Worm (Caenorhabditis elegans): ENCODE measurements around the gene ndub-11.
A peak's percentile ranks its signal among the peaks of the same experiment; 100 is the strongest.

The ndub-11 gene

DNA sequence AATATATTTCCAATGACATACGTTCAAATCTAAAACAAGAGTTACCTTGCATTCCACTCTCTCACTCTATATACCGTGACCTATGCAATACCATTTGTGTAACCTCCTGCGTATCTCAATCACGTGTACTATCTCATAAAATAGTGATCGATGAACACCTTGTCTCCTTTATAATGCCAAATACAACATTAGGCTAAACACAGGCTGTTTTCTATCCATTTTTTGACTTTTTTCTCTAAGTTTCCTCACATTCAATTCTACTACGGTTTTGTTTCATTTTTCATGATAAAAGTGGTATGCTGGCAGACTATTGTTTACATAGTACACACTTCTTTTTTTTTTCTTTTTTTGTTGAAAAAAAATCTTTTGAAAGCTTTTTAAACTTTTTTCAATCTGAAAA lies 16.3 kb upstream of the ndub-11 start:
- no peak for TF ChIP-seq med-1 (GFP tag; optimal IDR thresholded peaks at IDR 0.05; ENCODE audit: insufficient read depth)
- no peak for TF ChIP-seq flt-1 (GFP tag; IDR thresholded peaks at IDR 0.05)
- no peak for TF ChIP-seq klf-2 (GFP tag; conservative IDR thresholded peaks at IDR 0.05)
- no peak for TF ChIP-seq cog-1 (tag; optimal IDR thresholded peaks at IDR 0.05)
- TF ChIP-seq ztf-29 (GFP tag; IDR thresholded peaks at IDR 0.05): no peak
- no peak for TF ChIP-seq tab-1 (GFP tag; IDR thresholded peaks at IDR 0.05)
- no peak for TF ChIP-seq ref-1 (GFP tag; conservative IDR thresholded peaks at IDR 0.05)
- no peak for TF ChIP-seq T22C8.4 (GFP tag; IDR thresholded peaks at IDR 0.05)

DNA sequence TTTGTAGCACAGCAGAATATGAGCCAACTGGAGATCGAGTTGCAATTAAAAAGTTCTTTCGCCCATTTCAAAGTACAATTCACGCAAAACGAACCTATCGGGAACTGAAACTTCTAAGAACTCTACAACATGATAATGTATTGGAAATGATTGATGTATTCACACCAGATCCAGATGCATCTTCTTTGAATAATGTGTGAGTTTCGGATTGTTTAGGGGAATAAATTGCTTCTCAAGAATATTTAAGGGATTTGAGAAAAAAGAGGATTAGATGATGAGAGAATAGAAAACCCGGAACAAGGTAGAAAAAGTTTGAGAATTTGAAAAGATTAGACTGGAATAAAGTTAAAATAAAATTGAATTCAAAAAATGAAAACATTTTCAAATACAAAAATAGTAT lies 14.3 kb upstream of the ndub-11 start:
- TF ChIP-seq tab-1 (GFP tag; IDR thresholded peaks at IDR 0.05): no peak
- no peak for TF ChIP-seq ztf-23 (GFP tag; IDR thresholded peaks at IDR 0.05)
- no peak for TF ChIP-seq cog-1 (tag; optimal IDR thresholded peaks at IDR 0.05)
- TF ChIP-seq ref-1 (GFP tag; conservative IDR thresholded peaks at IDR 0.05): no peak
- TF ChIP-seq ztf-29 (GFP tag; IDR thresholded peaks at IDR 0.05): no peak
- TF ChIP-seq T22C8.4 (GFP tag; IDR thresholded peaks at IDR 0.05): no peak
- no peak for TF ChIP-seq flt-1 (GFP tag; IDR thresholded peaks at IDR 0.05)

DNA sequence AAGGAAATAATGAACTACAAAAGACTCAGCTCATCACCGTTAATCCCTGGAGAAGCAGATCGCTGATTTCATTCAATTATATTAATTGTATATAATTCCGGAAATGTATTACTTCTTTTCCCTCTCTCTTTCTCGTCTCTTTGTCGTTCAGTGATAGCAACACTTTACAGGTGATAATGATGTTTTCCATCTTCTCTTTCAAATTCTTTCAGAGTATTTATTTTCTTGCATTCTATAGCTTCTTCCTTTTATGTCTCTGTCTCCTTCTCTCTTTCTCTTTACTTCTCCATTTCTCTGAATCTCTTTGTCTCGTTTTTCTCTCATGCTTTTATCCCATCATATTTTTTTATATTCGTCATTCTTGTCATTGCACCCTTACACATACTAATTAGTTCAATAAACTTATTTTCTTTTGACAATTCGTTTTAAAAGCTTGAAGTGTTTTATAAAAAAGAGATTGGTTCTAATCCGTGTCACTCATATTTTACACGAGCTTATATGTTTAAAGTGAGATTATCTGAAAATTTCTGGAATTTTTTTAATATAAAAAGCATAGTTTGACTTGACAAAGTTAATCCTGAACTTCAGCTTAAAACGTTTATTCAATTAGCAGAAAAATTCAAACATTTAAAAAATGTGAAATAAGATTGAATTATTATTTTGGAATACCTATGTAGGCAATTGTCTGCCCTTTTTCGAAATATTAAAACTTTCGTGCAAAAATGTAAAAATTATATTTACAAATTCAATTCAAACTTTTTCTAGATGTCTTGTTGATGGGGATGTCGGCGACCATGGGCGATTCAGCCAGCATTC lies 12.9 kb upstream of the ndub-11 start, which contains the start of gene pmk-2:
Gene pmk-2, plus strand, starts transcription at position 766 of the 816 bp plus-strand sequence.
- TF ChIP-seq med-1 (GFP tag; optimal IDR thresholded peaks at IDR 0.05; ENCODE audit: insufficient read depth) (no peak), ztf-29 (GFP tag; IDR thresholded peaks at IDR 0.05) (no peak), ztf-23 (GFP tag; IDR thresholded peaks at IDR 0.05) (no peak), cog-1 (tag; optimal IDR thresholded peaks at IDR 0.05) (no peak), T22C8.4 (GFP tag; IDR thresholded peaks at IDR 0.05) (no peak), klf-2 (GFP tag; conservative IDR thresholded peaks at IDR 0.05) (no peak), tab-1 (GFP tag; IDR thresholded peaks at IDR 0.05) (no peak), ref-1 (GFP tag; conservative IDR thresholded peaks at IDR 0.05) (no peak), flt-1 (GFP tag; IDR thresholded peaks at IDR 0.05) (no peak)

DNA sequence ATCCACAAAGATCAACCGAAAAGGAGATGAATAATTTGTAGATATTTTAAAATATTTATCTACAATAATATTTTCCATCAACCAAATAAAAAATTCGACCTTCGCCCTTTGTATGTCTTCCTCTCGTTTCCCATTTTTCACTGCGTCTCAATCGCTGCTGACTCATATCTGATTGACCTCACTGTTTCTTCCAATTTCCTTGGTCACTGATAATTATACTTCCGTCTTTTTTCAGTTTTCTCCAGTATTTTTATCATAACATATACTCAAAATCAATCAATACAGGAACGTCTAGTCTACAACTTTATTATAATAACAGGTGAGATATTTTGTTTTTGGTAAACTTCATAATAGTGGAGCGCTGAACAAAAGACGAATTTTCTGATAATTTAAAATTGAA lies 9.0 kb upstream of the ndub-11 start, which contains the start of gene pmk-3:
Gene pmk-3, plus strand, starts transcription at position 236 of the 400 bp plus-strand sequence.
- TF ChIP-seq cog-1 (tag; optimal IDR thresholded peaks at IDR 0.05): no peak
- no peak for TF ChIP-seq ztf-23 (GFP tag; IDR thresholded peaks at IDR 0.05)
- TF ChIP-seq flt-1 (GFP tag; IDR thresholded peaks at IDR 0.05): no peak
- no peak for TF ChIP-seq ztf-29 (GFP tag; IDR thresholded peaks at IDR 0.05)
- no peak for TF ChIP-seq ref-1 (GFP tag; conservative IDR thresholded peaks at IDR 0.05)
- no peak for TF ChIP-seq T22C8.4 (GFP tag; IDR thresholded peaks at IDR 0.05)
- TF ChIP-seq med-1 (GFP tag; optimal IDR thresholded peaks at IDR 0.05; ENCODE audit: insufficient read depth): no peak
- no peak for TF ChIP-seq tab-1 (GFP tag; IDR thresholded peaks at IDR 0.05)
- no peak for TF ChIP-seq klf-2 (GFP tag; conservative IDR thresholded peaks at IDR 0.05)

DNA sequence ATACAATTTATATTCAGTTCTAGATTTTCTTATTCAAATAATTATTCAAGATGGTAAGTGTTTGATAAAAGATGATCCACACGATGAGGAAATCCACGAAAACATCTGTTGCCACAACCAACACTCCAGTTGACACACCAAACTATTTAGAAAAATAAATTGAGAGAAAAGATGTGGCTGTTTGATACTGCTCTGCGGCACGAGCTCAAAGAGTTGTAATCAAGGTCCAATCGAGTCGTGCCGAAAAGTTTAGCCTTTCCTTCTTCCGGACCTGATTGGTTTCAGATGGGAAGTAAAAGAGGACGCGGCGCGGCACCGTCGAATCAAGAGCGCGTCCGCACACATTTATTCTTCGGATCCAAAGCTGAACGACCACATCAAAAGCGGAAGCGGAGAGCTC lies 6.5 kb upstream of the ndub-11 start:
- no peak for TF ChIP-seq T22C8.4 (GFP tag; IDR thresholded peaks at IDR 0.05)
- TF ChIP-seq ref-1 (GFP tag; conservative IDR thresholded peaks at IDR 0.05): no peak

DNA sequence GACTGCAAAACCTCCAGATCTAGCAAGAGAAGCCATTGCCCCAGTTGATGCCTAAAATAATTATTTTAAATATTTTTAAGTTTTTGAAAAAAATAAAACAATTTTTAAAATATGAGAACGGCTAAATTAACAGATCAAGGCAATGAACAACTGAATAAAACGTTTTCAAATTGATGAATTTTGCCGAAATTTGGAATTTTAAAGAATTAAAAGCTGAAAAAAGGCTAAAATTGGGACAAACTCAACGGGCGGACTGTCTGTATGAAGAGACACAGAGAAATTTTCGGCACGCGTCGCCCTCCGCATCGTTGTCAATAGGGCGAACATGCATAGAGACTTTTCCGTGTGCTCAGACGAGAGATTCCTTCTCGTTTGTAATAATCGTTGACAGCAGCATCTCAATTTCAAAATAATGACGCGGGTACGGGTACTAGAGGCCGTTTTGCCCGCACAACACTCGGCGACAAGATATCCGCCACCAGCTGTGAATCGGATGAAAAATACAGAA lies 6.0 kb upstream of the ndub-11 start, which contains the start of the genes isp-1 and islo-1:
Gene isp-1, minus strand, starts transcription at position 51 of the 508 bp plus-strand sequence.
Gene islo-1, plus strand, starts transcription at position 385 of the 508 bp plus-strand sequence.
- 0 out of 2 replicates have a peak, but pooled peaks have one; percentile 16 for TF ChIP-seq tab-1 (GFP tag; IDR thresholded peaks at IDR 0.05)
- TF ChIP-seq klf-2 (GFP tag; conservative IDR thresholded peaks at IDR 0.05): no peak
- TF ChIP-seq ref-1 (GFP tag; conservative IDR thresholded peaks at IDR 0.05): no peak
- TF ChIP-seq T22C8.4 (GFP tag; IDR thresholded peaks at IDR 0.05): no peak
- no peak for TF ChIP-seq ztf-29 (GFP tag; IDR thresholded peaks at IDR 0.05)
- 0 out of 2 replicates have a peak, but pooled peaks have one; percentile 31 for TF ChIP-seq ztf-23 (GFP tag; IDR thresholded peaks at IDR 0.05)
- TF ChIP-seq med-1 (GFP tag; optimal IDR thresholded peaks at IDR 0.05; ENCODE audit: insufficient read depth): no peak

DNA sequence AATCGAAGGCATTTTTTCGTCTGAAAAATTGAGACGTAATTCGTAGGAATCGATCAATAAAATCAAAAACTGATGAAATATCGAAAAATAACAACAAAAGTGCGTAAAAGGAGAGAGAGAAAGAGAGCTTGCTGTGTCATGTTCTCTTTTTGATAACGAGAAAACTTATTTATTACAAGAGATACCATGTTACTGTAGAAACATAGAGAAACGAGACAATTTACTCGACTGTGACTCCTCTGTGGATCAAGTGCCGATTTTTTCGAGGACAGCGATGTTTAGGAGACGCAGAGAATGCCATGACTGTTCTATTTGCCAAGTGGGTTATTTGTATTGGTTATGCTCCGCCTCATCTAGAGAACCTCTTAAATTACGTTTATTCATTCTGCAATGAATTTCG lies 3.5 kb upstream of the ndub-11 start, which contains the start of gene sph-1:
Gene sph-1, minus strand, starts transcription at position 23 of the 400 bp plus-strand sequence.
- TF ChIP-seq tab-1 (GFP tag; IDR thresholded peaks at IDR 0.05): no peak
- TF ChIP-seq ref-1 (GFP tag; conservative IDR thresholded peaks at IDR 0.05): no peak
- TF ChIP-seq klf-2 (GFP tag; conservative IDR thresholded peaks at IDR 0.05): no peak
- no peak for TF ChIP-seq ztf-23 (GFP tag; IDR thresholded peaks at IDR 0.05)
- TF ChIP-seq cog-1 (tag; optimal IDR thresholded peaks at IDR 0.05): no peak
- no peak for TF ChIP-seq ztf-29 (GFP tag; IDR thresholded peaks at IDR 0.05)
- no peak for TF ChIP-seq T22C8.4 (GFP tag; IDR thresholded peaks at IDR 0.05)
- no peak for TF ChIP-seq flt-1 (GFP tag; IDR thresholded peaks at IDR 0.05)
- TF ChIP-seq med-1 (GFP tag; optimal IDR thresholded peaks at IDR 0.05; ENCODE audit: insufficient read depth): no peak

DNA sequence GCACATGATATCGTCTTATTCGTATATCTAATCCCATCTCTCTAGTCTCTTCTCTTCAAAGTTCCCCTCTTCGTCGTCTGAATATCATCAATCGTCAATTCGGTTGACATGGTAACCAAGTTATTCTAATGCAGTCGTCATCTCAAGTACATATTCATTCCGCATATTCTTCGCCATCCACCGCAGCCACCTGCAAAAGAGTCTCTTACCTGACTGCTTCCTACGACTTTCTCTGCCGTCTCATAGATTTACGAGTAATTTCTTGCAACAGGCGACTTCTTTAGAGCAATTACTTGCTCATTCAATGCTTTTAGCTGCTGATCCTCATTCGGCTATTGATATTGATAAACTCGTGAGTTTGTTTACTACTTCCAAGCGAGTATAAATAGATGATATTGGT lies 2.6 kb downstream of the ndub-11 start:
- no peak for TF ChIP-seq med-1 (GFP tag; optimal IDR thresholded peaks at IDR 0.05; ENCODE audit: insufficient read depth)
- no peak for TF ChIP-seq ztf-23 (GFP tag; IDR thresholded peaks at IDR 0.05)
- TF ChIP-seq ref-1 (GFP tag; conservative IDR thresholded peaks at IDR 0.05): no peak
- no peak for TF ChIP-seq cog-1 (tag; optimal IDR thresholded peaks at IDR 0.05)
- no peak for TF ChIP-seq ztf-29 (GFP tag; IDR thresholded peaks at IDR 0.05)
- no peak for TF ChIP-seq flt-1 (GFP tag; IDR thresholded peaks at IDR 0.05)

DNA sequence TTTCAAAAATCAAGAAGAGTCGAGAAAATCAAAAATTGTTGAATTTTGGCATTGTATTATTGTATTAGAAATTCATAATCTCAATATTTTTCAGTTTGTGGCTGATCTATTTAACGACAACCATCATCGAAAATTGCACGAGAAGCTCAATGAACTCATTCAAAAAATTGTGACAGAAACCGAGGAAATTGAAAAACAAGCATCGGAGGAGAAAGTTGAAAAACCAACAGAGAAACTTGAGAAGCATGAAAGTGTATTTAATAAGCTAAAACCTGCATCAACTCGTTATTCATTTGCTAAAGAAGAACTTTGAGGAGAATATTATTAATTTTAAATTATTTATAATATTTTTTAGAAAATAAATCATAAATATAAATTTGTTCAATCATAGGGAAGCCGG lies 3.1 kb downstream of the ndub-11 start, which contains the start of gene ceph-41:
Gene ceph-41, plus strand, starts transcription at position 301 of the 400 bp plus-strand sequence.
- TF ChIP-seq ref-1 (GFP tag; conservative IDR thresholded peaks at IDR 0.05) (no peak), ztf-29 (GFP tag; IDR thresholded peaks at IDR 0.05) (no peak), T22C8.4 (GFP tag; IDR thresholded peaks at IDR 0.05) (no peak), klf-2 (GFP tag; conservative IDR thresholded peaks at IDR 0.05) (no peak), cog-1 (tag; optimal IDR thresholded peaks at IDR 0.05) (no peak), tab-1 (GFP tag; IDR thresholded peaks at IDR 0.05) (no peak), flt-1 (GFP tag; IDR thresholded peaks at IDR 0.05) (no peak)
